Worm (Caenorhabditis elegans) whole organism, L2 larva: ENCODE results near the gene pfs-2.
A peak's percentile ranks its signal among the peaks of the same experiment; 100 is the strongest.

Experiments
- C34F6.9 ChIP-seq: fragments of 150-350 bp; optimal IDR thresholded peaks from 2 replicates; lab custom pipeline; 2014; ENCODE audit warnings: missing biosample characterization, missing genetic modification characterization
- F13H6.1 ChIP-seq: sonication (generic microtip); optimal IDR thresholded peaks from 2 replicates; lab custom pipeline; 2016; ENCODE audit warnings: missing genetic modification characterization, missing compliant biosample characterization
- R02D3.7 ChIP-seq: fragments of 150-350 bp; optimal IDR thresholded peaks from 2 replicates; lab custom pipeline; 2014; ENCODE audit warnings: missing biosample characterization, missing genetic modification characterization
- Y55F3AM.14 ChIP-seq: fragments of 200-800 bp; sonication (Bioruptor generic); optimal IDR thresholded peaks from 2 replicates; lab custom pipeline; 2018; ENCODE audit warnings: mild to moderate bottlenecking, missing genetic modification characterization, missing compliant biosample characterization
- alr-1 ChIP-seq: fragments of 150-350 bp; optimal IDR thresholded peaks from 2 replicates; lab custom pipeline; 2014; ENCODE audit warnings: missing biosample characterization, missing genetic modification characterization
- aly-2 ChIP-seq: fragments of 150-350 bp; optimal IDR thresholded peaks from 2 replicates; lab custom pipeline; 2014; ENCODE audit warnings: missing biosample characterization, missing genetic modification characterization
- ama-1 ChIP-seq: fragments of 150-350 bp; optimal IDR thresholded peaks from 2 replicates; lab custom pipeline; 2018; ENCODE audit warnings: inconsistent platforms
- blmp-1 ChIP-seq: sonication (generic microtip); optimal IDR thresholded peaks from 2 replicates; lab custom pipeline; 2017; ENCODE audit warnings: missing genetic modification characterization, mild to moderate bottlenecking, missing compliant biosample characterization, antibody characterized with exemption, moderate library complexity; ENCODE audit not compliant: insufficient read depth
- ceh-16 ChIP-seq: fragments of 150-350 bp; optimal IDR thresholded peaks from 2 replicates; lab custom pipeline; 2014; ENCODE audit warnings: missing biosample characterization, missing genetic modification characterization
- elt-3 ChIP-seq: sonication (generic microtip); optimal IDR thresholded peaks from 2 replicates; lab custom pipeline; 2017; ENCODE audit warnings: missing biosample characterization, missing genetic modification characterization
- fos-1 ChIP-seq: fragments of 150-350 bp; optimal IDR thresholded peaks from 2 replicates; lab custom pipeline; 2014; ENCODE audit warnings: missing biosample characterization, missing genetic modification characterization
- lin-11 ChIP-seq: fragments of 150-350 bp; sonication (generic microtip); optimal IDR thresholded peaks from 2 replicates; lab custom pipeline; 2014; ENCODE audit warnings: missing biosample characterization, missing genetic modification characterization, inconsistent platforms, mixed read lengths
- lin-13 ChIP-seq: fragments of 150-350 bp; optimal IDR thresholded peaks from 2 replicates; lab custom pipeline; 2014; ENCODE audit warnings: missing biosample characterization, missing genetic modification reagents, missing genetic modification characterization
- lsy-2 ChIP-seq, 2 experiments: fragments of 150-350 bp in 1 of 2; sonication (generic microtip) in 1 of 2; optimal IDR thresholded peaks; 2 replicates each; lab custom pipeline; 2014 to 2017; ENCODE audit warnings: missing biosample characterization in 2 of 2, missing genetic modification characterization in 2 of 2
- mdl-1 ChIP-seq, 2 experiments: fragments of 150-350 bp in 1 of 2; sonication (generic microtip) in 1 of 2; optimal IDR thresholded peaks; 2 replicates each; lab custom pipeline; 2017; ENCODE audit warnings: missing biosample characterization in 2 of 2, missing genetic modification characterization in 2 of 2
- nhr-25 ChIP-seq: fragments of 150-350 bp; sonication (generic microtip); optimal IDR thresholded peaks from 3 replicates; lab custom pipeline; 2014; ENCODE audit warnings: missing biosample characterization, missing genetic modification characterization
- nhr-77 ChIP-seq: fragments of 150-350 bp; optimal IDR thresholded peaks from 2 replicates; lab custom pipeline; 2014; ENCODE audit warnings: missing biosample characterization, missing genetic modification characterization
- skn-1 ChIP-seq: sonication (generic microtip); optimal IDR thresholded peaks from 2 replicates; lab custom pipeline; 2017; ENCODE audit warnings: missing biosample characterization, missing genetic modification characterization
- sma-9 ChIP-seq, 2 experiments: fragments of 150-350 bp in 1 of 2; sonication (generic microtip) in 1 of 2; optimal IDR thresholded peaks; 2 replicates each; lab custom pipeline; 2014 to 2016; ENCODE audit warnings: missing genetic modification characterization in 2 of 2, mild to moderate bottlenecking in 1 of 2, missing biosample characterization in 1 of 2, missing compliant biosample characterization in 1 of 2, missing genetic modification reagents in 1 of 2, moderate library complexity in 1 of 2
- snpc-4 ChIP-seq: fragments of 150-350 bp; optimal IDR thresholded peaks from 2 replicates; lab custom pipeline; 2014; ENCODE audit warnings: missing biosample characterization, missing genetic modification characterization
- unc-39 ChIP-seq: fragments of 150-350 bp; optimal IDR thresholded peaks from 2 replicates; lab custom pipeline; 2014; ENCODE audit warnings: missing biosample characterization, missing genetic modification characterization
- zag-1 ChIP-seq: fragments of 150-350 bp; optimal IDR thresholded peaks from 2 replicates; lab custom pipeline; 2014; ENCODE audit warnings: missing biosample characterization, missing genetic modification characterization
- ztf-1 ChIP-seq: fragments of 200-800 bp; sonication (Bioruptor generic); conservative IDR thresholded peaks from 2 replicates; pipeline ENCODE4 v1.3.6; 2022; ENCODE audit warnings: missing genetic modification characterization, missing compliant biosample characterization
- ztf-11 ChIP-seq: sonication (generic microtip); optimal IDR thresholded peaks from 2 replicates; lab custom pipeline; 2017; ENCODE audit warnings: missing biosample characterization, missing genetic modification characterization
- ztf-4 ChIP-seq: fragments of 150-350 bp; optimal IDR thresholded peaks from 2 replicates; lab custom pipeline; 2014; ENCODE audit warnings: missing biosample characterization, missing genetic modification characterization

Gene pfs-2

DNA sequence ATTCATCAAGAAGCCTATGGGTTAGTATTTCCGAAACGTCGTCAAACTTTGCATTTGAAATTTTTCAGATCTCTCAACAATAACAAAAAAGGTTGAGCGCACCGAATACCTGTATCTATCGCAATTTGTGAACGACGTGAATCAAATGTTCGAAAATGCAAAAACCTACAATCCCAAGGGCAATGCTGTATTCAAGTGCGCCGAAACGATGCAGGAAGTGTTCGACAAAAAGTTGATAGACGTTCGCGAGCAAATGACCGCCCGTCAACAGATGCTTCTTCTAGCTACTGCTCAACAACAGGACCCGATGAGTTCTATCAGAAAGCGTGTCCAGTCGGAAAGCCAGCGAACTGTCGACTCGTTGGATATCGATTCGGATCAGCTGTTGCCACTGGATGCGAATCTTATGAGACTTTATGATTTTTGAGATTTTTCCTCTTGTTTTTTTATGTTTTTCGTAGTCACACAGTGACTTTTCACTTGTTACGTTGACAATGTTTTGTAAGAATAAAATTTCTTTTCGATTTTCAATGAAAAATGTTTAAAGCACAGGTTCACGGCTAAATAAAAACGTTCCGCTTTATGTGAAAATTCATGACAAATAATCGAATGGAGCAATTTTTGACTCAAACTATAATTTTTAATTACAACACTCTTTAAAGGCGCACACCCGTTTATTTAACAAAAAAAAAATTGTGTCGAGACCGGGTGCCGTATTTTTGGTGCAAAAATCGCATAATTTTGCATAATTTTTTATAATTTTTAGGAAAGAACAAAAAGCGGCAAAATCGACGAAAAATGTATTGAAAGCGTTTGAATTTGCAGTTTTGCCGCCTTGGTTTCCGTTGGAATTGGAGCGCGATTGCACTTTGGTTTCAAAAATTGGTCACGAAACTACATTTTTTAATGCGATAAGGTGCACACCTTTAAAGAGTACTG is 49.4 kb downstream of the pfs-2 start (continued):
- no peak for TF ChIP-seq Y55F3AM.14
- TF ChIP-seq fos-1 (tag; lab: Kevin White, UChicago): no peak
- TF ChIP-seq ztf-1 (GFP tag; lab: Robert Waterston, UW): no peak
- no peak for TF ChIP-seq ztf-11
- TF ChIP-seq nhr-77 (tag; lab: Kevin White, UChicago): no peak
- no peak for TF ChIP-seq aly-2
- TF ChIP-seq sma-9 (GFP tag; optimal IDR thresholded peaks at IDR 0.05; lab: Kevin White, UChicago): no peak
- TF ChIP-seq sma-9 (tag; optimal IDR thresholded peaks at IDR 0.05; lab: Kevin White, UChicago): no peak
- TF ChIP-seq skn-1 (tag; lab: Kevin White, UChicago): peak; percentile 9
- no peak for TF ChIP-seq unc-39 (tag; lab: Kevin White, UChicago)
- TF ChIP-seq zag-1 (tag; lab: Kevin White, UChicago): no peak

ce11 chrII:14408312-14408711 is 50.1 kb downstream of the pfs-2 start, which contains the start of gene F26H11.4:
Gene F26H11.4 (plus strand): TSS chrII:14408612.
- no peak for TF ChIP-seq unc-39 (tag; lab: Kevin White, UChicago)
- no peak for TF ChIP-seq mdl-1 (tag; optimal IDR thresholded peaks at IDR 0.05; lab: Kevin White, UChicago)
- no peak for TF ChIP-seq ceh-16
- TF ChIP-seq ztf-11: no peak

- TF ChIP-seq aly-2: no peak
- TF ChIP-seq elt-3: no peak
- TF ChIP-seq nhr-25 (tag; lab: Kevin White, UChicago): no peak
- TF ChIP-seq nhr-77 (tag; lab: Kevin White, UChicago): no peak
- TF ChIP-seq ztf-4 (tag; lab: Kevin White, UChicago): no peak
- no peak for TF ChIP-seq C34F6.9 (tag; lab: Kevin White, UChicago)
- no peak for TF ChIP-seq lin-13 (GFP tag; lab: Kevin White, UChicago)
- no peak for TF ChIP-seq lin-11
- TF ChIP-seq F13H6.1 (tag; lab: Kevin White, UChicago): no peak
- TF ChIP-seq ama-1 (lab: Kevin White, UChicago): no peak
- TF ChIP-seq zag-1 (tag; lab: Kevin White, UChicago): no peak
- TF ChIP-seq R02D3.7: no peak
- TF ChIP-seq mdl-1 (tag; optimal IDR thresholded peaks at IDR 0.05; lab: Kevin White, UChicago): no peak
- no peak for TF ChIP-seq lsy-2 (tag; optimal IDR thresholded peaks at IDR 0.05; lab: Kevin White, UChicago)
- no peak for TF ChIP-seq ztf-11
- no peak for TF ChIP-seq blmp-1 (tag; lab: Kevin White, UChicago)
- TF ChIP-seq snpc-4: no peak
- TF ChIP-seq alr-1 (tag; lab: Kevin White, UChicago): no peak
- TF ChIP-seq Y55F3AM.14: no peak
Observed at ce11 chrII:14410768-14411167, 52.6 kb downstream of the pfs-2 start, which contains the start of gene dsb-2. Gene dsb-2 (plus strand): TSS chrII:14411095.
